Worm (Caenorhabditis elegans) whole organism, L2 larva: Measurements from ENCODE around the gene clec-238.
"Not testable (repeated sequence)": the region's sequence is repeated elsewhere in the genome, so short reads cannot be mapped to it uniquely, and the experiment has no call there.

Source experiments
- C34F6.9 ChIP-seq: fragments of 150-350 bp; optimal IDR thresholded peaks from 2 replicates; lab custom pipeline; 2014; ENCODE audit warnings: missing biosample characterization, missing genetic modification characterization
- F13H6.1 ChIP-seq: sonication (generic microtip); optimal IDR thresholded peaks from 2 replicates; lab custom pipeline; 2016; ENCODE audit warnings: missing genetic modification characterization, missing compliant biosample characterization
- Y55F3AM.14 ChIP-seq: fragments of 200-800 bp; sonication (Bioruptor generic); optimal IDR thresholded peaks from 2 replicates; lab custom pipeline; 2018; ENCODE audit warnings: mild to moderate bottlenecking, missing genetic modification characterization, missing compliant biosample characterization
- alr-1 ChIP-seq: fragments of 150-350 bp; optimal IDR thresholded peaks from 2 replicates; lab custom pipeline; 2014; ENCODE audit warnings: missing biosample characterization, missing genetic modification characterization
- blmp-1 ChIP-seq: sonication (generic microtip); optimal IDR thresholded peaks from 2 replicates; lab custom pipeline; 2017; ENCODE audit warnings: missing genetic modification characterization, mild to moderate bottlenecking, missing compliant biosample characterization, antibody characterized with exemption, moderate library complexity; ENCODE audit not compliant: insufficient read depth
- crh-2 ChIP-seq: sonication (generic microtip); optimal IDR thresholded peaks from 2 replicates; lab custom pipeline; 2017; ENCODE audit warnings: missing biosample characterization, missing genetic modification characterization
- egl-27 ChIP-seq: sonication (generic microtip); optimal IDR thresholded peaks from 3 replicates; lab custom pipeline; 2017; ENCODE audit warnings: missing biosample characterization, missing genetic modification reagents, missing genetic modification characterization
- elt-3 ChIP-seq: sonication (generic microtip); optimal IDR thresholded peaks from 2 replicates; lab custom pipeline; 2017; ENCODE audit warnings: missing biosample characterization, missing genetic modification characterization
- fos-1 ChIP-seq: fragments of 150-350 bp; optimal IDR thresholded peaks from 2 replicates; lab custom pipeline; 2014; ENCODE audit warnings: missing biosample characterization, missing genetic modification characterization
- gmeb-1 ChIP-seq: fragments of 150-350 bp; optimal IDR thresholded peaks from 2 replicates; lab custom pipeline; 2014; ENCODE audit warnings: missing biosample characterization, missing genetic modification characterization
- lin-11 ChIP-seq: fragments of 150-350 bp; sonication (generic microtip); optimal IDR thresholded peaks from 2 replicates; lab custom pipeline; 2014; ENCODE audit warnings: missing biosample characterization, missing genetic modification characterization, inconsistent platforms, mixed read lengths
- lin-13 ChIP-seq: fragments of 150-350 bp; optimal IDR thresholded peaks from 2 replicates; lab custom pipeline; 2014; ENCODE audit warnings: missing biosample characterization, missing genetic modification reagents, missing genetic modification characterization
- lin-39 ChIP-seq: fragments of 150-350 bp; optimal IDR thresholded peaks from 2 replicates; lab custom pipeline; 2014; ENCODE audit warnings: missing biosample characterization, missing genetic modification reagents, missing genetic modification characterization
- lsy-2 ChIP-seq, 2 experiments: fragments of 150-350 bp in 1 of 2; sonication (generic microtip) in 1 of 2; optimal IDR thresholded peaks; 2 replicates each; lab custom pipeline; 2014 to 2017; ENCODE audit warnings: missing biosample characterization in 2 of 2, missing genetic modification characterization in 2 of 2
- mab-5 ChIP-seq: fragments of 150-350 bp; optimal IDR thresholded peaks from 2 replicates; lab custom pipeline; 2014; ENCODE audit warnings: missing biosample characterization, missing genetic modification characterization
- mbf-1 ChIP-seq: sonication (generic microtip); optimal IDR thresholded peaks from 2 replicates; lab custom pipeline; 2017; ENCODE audit warnings: missing biosample characterization, missing genetic modification characterization
- nhr-10 ChIP-seq: sonication (generic microtip); optimal IDR thresholded peaks from 2 replicates; lab custom pipeline; 2017; ENCODE audit warnings: missing biosample characterization, missing genetic modification characterization
- nhr-11 ChIP-seq: fragments of 150-350 bp; optimal IDR thresholded peaks from 2 replicates; lab custom pipeline; 2014; ENCODE audit warnings: missing biosample characterization, missing genetic modification characterization
- nhr-129 ChIP-seq: fragments of 150-350 bp; optimal IDR thresholded peaks from 2 replicates; lab custom pipeline; 2014; ENCODE audit warnings: missing biosample characterization, missing genetic modification characterization
- nhr-21 ChIP-seq: fragments of 150-350 bp; optimal IDR thresholded peaks from 2 replicates; lab custom pipeline; 2014; ENCODE audit warnings: missing biosample characterization, missing genetic modification characterization
- nhr-23 ChIP-seq: fragments of 150-350 bp; optimal IDR thresholded peaks from 2 replicates; lab custom pipeline; 2014; ENCODE audit warnings: missing biosample characterization, missing genetic modification reagents, missing genetic modification characterization
- nhr-237 ChIP-seq: fragments of 150-350 bp; optimal IDR thresholded peaks from 2 replicates; lab custom pipeline; 2014; ENCODE audit warnings: missing biosample characterization, missing genetic modification characterization
- nhr-25 ChIP-seq: fragments of 150-350 bp; sonication (generic microtip); optimal IDR thresholded peaks from 3 replicates; lab custom pipeline; 2014; ENCODE audit warnings: missing biosample characterization, missing genetic modification characterization
- nhr-6 ChIP-seq: fragments of 150-350 bp; optimal IDR thresholded peaks from 2 replicates; lab custom pipeline; 2014; ENCODE audit warnings: missing biosample characterization, missing genetic modification characterization
- nhr-77 ChIP-seq: fragments of 150-350 bp; optimal IDR thresholded peaks from 2 replicates; lab custom pipeline; 2014; ENCODE audit warnings: missing biosample characterization, missing genetic modification characterization
- sem-4 ChIP-seq: fragments of 150-350 bp; optimal IDR thresholded peaks from 2 replicates; lab custom pipeline; 2014; ENCODE audit warnings: missing biosample characterization, missing genetic modification reagents, missing genetic modification characterization
- skn-1 ChIP-seq: sonication (generic microtip); optimal IDR thresholded peaks from 2 replicates; lab custom pipeline; 2017; ENCODE audit warnings: missing biosample characterization, missing genetic modification characterization
- sma-3 ChIP-seq: sonication (generic microtip); optimal IDR thresholded peaks from 2 replicates; lab custom pipeline; 2016; ENCODE audit warnings: missing genetic modification reagents, missing genetic modification characterization, missing compliant biosample characterization
- sma-9 ChIP-seq, 2 experiments: fragments of 150-350 bp in 1 of 2; sonication (generic microtip) in 1 of 2; optimal IDR thresholded peaks; 2 replicates each; lab custom pipeline; 2014 to 2016; ENCODE audit warnings: missing genetic modification characterization in 2 of 2, mild to moderate bottlenecking in 1 of 2, missing biosample characterization in 1 of 2, missing compliant biosample characterization in 1 of 2, missing genetic modification reagents in 1 of 2, moderate library complexity in 1 of 2
- snpc-4 ChIP-seq: fragments of 150-350 bp; optimal IDR thresholded peaks from 2 replicates; lab custom pipeline; 2014; ENCODE audit warnings: missing biosample characterization, missing genetic modification characterization
- unc-39 ChIP-seq: fragments of 150-350 bp; optimal IDR thresholded peaks from 2 replicates; lab custom pipeline; 2014; ENCODE audit warnings: missing biosample characterization, missing genetic modification characterization
- unc-55 ChIP-seq: fragments of 150-350 bp; sonication (generic microtip); optimal IDR thresholded peaks from 3 replicates; lab custom pipeline; 2014; ENCODE audit warnings: missing biosample characterization, missing genetic modification reagents, missing genetic modification characterization
- unc-62 ChIP-seq: fragments of 150-350 bp; optimal IDR thresholded peaks from 2 replicates; lab custom pipeline; 2014; ENCODE audit warnings: missing biosample characterization, missing genetic modification reagents, missing genetic modification characterization
- zag-1 ChIP-seq: fragments of 150-350 bp; optimal IDR thresholded peaks from 2 replicates; lab custom pipeline; 2014; ENCODE audit warnings: missing biosample characterization, missing genetic modification characterization
- ztf-1 ChIP-seq: fragments of 200-800 bp; sonication (Bioruptor generic); conservative IDR thresholded peaks from 2 replicates; pipeline ENCODE4 v1.3.6; 2022; ENCODE audit warnings: missing genetic modification characterization, missing compliant biosample characterization
- ztf-11 ChIP-seq: sonication (generic microtip); optimal IDR thresholded peaks from 2 replicates; lab custom pipeline; 2017; ENCODE audit warnings: missing biosample characterization, missing genetic modification characterization
- ztf-4 ChIP-seq: fragments of 150-350 bp; optimal IDR thresholded peaks from 2 replicates; lab custom pipeline; 2014; ENCODE audit warnings: missing biosample characterization, missing genetic modification characterization

Gene clec-238

DNA sequence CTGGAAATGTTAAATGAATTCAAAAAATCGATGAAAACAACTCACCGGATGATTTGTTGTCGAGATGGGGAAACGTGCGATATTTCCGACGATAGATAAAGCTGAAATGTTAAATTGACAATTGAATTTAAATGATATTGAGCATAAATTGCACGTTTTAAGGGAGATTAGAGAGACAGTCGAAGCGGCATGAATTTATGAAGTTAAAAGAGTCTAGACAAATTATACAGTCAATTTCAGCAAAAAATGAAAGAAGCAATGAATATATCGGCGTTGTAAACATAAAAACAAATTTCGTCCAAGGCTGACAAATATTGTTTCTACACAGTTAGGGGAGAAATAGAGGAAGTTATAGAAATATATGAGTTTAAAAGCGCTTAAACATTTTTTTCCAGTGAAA is 24.3 kb upstream of the clec-238 start, which contains the start of gene Y102A5C.36:
TSS of gene Y102A5C.36 (minus strand) at position 101 of the 400 bp plus-strand sequence.
- no peak for TF ChIP-seq zag-1 (tag; lab: Kevin White, UChicago)
- TF ChIP-seq lin-39 (tag; lab: Kevin White, UChicago): no peak
- TF ChIP-seq nhr-23 (tag; lab: Kevin White, UChicago): no peak
- TF ChIP-seq nhr-6: no peak
- no peak for TF ChIP-seq Y55F3AM.14 (GFP tag; lab: Kevin White, UChicago)
- no peak for TF ChIP-seq sma-3 (GFP tag; lab: Kevin White, UChicago)
- TF ChIP-seq lin-13: no peak
- no peak for TF ChIP-seq nhr-129 (tag; lab: Kevin White, UChicago)
- TF ChIP-seq skn-1: no peak
- no peak for TF ChIP-seq nhr-77 (tag; lab: Kevin White, UChicago)
- TF ChIP-seq nhr-21 (tag; lab: Kevin White, UChicago): no peak
- no peak for TF ChIP-seq ztf-4 (tag; lab: Kevin White, UChicago)

DNA sequence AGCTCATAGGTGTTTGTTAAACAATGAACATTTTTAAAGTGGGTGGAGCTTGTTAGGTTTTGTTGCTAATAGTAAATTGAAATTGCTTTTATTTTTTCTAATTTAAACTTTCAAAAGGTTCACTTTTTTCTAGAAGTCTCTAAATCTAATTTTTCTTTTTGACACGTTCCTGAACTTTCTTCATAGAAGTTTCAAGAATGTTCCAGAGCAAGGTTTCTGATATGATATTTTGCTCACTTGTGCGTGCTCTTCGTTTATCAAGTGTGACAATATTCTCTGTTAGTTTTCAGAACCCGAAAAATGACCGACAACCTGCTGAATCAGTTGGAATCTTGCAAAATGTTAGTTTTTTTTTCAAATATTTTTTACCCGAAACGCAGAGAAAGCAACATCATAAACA is 12.9 kb upstream of the clec-238 start, which contains the start of gene fbxa-148:
TSS of gene fbxa-148 (plus strand) at position 301 of the 400 bp plus-strand sequence.
- TF ChIP-seq unc-55; nhr-23 (tag; lab: Kevin White, UChicago); lin-39 (tag; lab: Kevin White, UChicago): not testable (repeated sequence)

DNA sequence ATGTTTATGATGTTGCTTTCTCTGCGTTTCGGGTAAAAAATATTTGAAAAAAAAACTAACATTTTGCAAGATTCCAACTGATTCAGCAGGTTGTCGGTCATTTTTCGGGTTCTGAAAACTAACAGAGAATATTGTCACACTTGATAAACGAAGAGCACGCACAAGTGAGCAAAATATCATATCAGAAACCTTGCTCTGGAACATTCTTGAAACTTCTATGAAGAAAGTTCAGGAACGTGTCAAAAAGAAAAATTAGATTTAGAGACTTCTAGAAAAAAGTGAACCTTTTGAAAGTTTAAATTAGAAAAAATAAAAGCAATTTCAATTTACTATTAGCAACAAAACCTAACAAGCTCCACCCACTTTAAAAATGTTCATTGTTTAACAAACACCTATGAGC is 3.6 kb upstream of the clec-238 start, which contains the start of gene fbxa-112:
TSS of gene fbxa-112 (minus strand) at position 101 of the 400 bp plus-strand sequence.
- TF ChIP-seq lin-13; fos-1 (tag; lab: Kevin White, UChicago); crh-2 (tag; lab: Kevin White, UChicago): not testable (repeated sequence)

DNA sequence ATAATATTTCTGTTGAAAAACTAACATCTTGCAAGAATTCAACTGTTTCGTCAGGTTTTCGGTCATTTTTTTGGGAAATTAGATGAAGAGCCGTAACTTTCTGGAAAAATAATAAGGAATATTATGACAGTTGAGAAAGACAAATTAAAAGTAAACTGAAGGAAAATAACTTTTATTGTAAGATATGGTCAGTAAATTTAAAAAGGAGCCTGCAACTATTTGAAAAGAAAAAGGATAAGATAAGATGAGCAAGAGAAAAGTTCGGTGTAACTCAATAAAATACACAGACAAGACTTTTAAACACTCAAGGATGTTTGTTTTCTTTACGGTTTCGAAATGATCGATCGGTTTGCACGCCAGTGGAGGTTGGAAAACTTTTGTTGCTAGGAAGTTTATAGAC is 2.0 kb upstream of the clec-238 start, which contains the start of gene fbxa-111:
TSS of gene fbxa-111 (minus strand) at position 101 of the 400 bp plus-strand sequence.
- not testable (repeated sequence) for TF ChIP-seq ztf-11, alr-1, nhr-25 (tag; lab: Kevin White, UChicago)

DNA sequence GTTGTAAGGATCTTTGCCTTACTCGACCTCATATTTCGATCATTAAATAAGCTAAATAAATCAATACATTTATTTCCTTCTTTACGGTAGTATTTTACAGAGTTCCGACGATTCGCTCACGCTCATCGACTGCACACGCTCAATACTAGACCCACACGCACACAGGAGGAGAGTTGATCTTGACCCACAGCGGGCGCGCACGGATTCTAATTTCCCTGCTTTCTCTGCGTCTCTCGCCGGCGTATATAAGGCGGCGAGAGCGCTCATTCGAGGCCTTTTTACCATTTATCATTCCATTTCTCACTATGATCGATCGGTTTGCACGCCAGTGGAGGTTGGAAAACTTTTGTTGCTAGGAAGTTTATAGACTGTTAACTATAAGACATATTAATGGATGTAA is 1.6 kb upstream of the clec-238 start:
- no peak for TF ChIP-seq ztf-11 (tag; lab: Kevin White, UChicago)
- TF ChIP-seq ztf-1: no peak
- TF ChIP-seq C34F6.9: no peak
- TF ChIP-seq mbf-1 (tag; lab: Kevin White, UChicago): no peak
- no peak for TF ChIP-seq lin-39 (tag; lab: Kevin White, UChicago)
- no peak for TF ChIP-seq nhr-10 (tag; lab: Kevin White, UChicago)
- no peak for TF ChIP-seq zag-1 (tag; lab: Kevin White, UChicago)
- TF ChIP-seq mab-5 (tag; lab: Kevin White, UChicago): no peak
- TF ChIP-seq nhr-11: no peak
- TF ChIP-seq nhr-23 (tag; lab: Kevin White, UChicago): no peak
- TF ChIP-seq sma-3 (GFP tag; lab: Kevin White, UChicago): no peak
- TF ChIP-seq sem-4 (tag; lab: Kevin White, UChicago): no peak
- TF ChIP-seq F13H6.1 (tag; lab: Kevin White, UChicago): no peak
- no peak for TF ChIP-seq fos-1 (tag; lab: Kevin White, UChicago)
- no peak for TF ChIP-seq snpc-4 (tag; lab: Kevin White, UChicago)
- no peak for TF ChIP-seq gmeb-1
- no peak for TF ChIP-seq elt-3 (tag; lab: Kevin White, UChicago)
- no peak for TF ChIP-seq nhr-6
- TF ChIP-seq blmp-1 (tag; lab: Kevin White, UChicago): no peak
- no peak for TF ChIP-seq nhr-77 (tag; lab: Kevin White, UChicago)

DNA sequence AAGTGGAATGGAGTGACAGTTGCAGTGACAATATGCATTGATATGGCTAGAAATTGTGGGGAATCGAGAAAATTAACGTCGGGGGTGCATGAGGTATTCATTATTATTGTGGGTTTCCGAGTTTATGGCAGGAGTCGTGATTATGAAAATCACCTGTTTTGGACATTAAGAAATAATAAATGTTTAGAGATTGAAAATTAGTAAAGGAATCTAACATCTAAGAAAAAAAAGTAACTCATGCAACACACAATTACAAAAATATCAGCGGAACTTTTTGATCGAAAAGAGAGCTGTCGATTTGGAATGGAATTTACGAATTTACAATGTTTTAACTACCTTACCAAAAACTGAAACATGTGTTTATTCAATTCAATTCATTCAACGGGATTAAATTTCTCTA is 3.2 kb downstream of the clec-238 start, which contains the start of gene srh-206:
TSS of gene srh-206 (minus strand) at position 101 of the 400 bp plus-strand sequence.
- TF ChIP-seq unc-62 (GFP tag; lab: Kevin White, UChicago): no peak
- TF ChIP-seq skn-1: no peak
- no peak for TF ChIP-seq nhr-237 (tag; lab: Kevin White, UChicago)
- TF ChIP-seq fos-1 (tag; lab: Kevin White, UChicago): no peak
- no peak for TF ChIP-seq lsy-2 (tag; optimal IDR thresholded peaks at IDR 0.05; lab: Kevin White, UChicago)
- no peak for TF ChIP-seq egl-27 (tag; lab: Kevin White, UChicago)
- TF ChIP-seq unc-55: no peak
- TF ChIP-seq nhr-6: no peak
- no peak for TF ChIP-seq sma-3 (GFP tag; lab: Kevin White, UChicago)
- no peak for TF ChIP-seq ztf-1
- TF ChIP-seq sma-9 (GFP tag; optimal IDR thresholded peaks at IDR 0.05; lab: Kevin White, UChicago): no peak
- no peak for TF ChIP-seq sma-9 (tag; optimal IDR thresholded peaks at IDR 0.05; lab: Kevin White, UChicago)
- no peak for TF ChIP-seq lin-11 (tag; lab: Kevin White, UChicago)
- no peak for TF ChIP-seq F13H6.1 (tag; lab: Kevin White, UChicago)
- no peak for TF ChIP-seq nhr-77 (tag; lab: Kevin White, UChicago)
- TF ChIP-seq unc-39 (tag; lab: Kevin White, UChicago): no peak
